Worm (Caenorhabditis elegans): Measurements from ENCODE around the gene K12H6.5.

DNA sequence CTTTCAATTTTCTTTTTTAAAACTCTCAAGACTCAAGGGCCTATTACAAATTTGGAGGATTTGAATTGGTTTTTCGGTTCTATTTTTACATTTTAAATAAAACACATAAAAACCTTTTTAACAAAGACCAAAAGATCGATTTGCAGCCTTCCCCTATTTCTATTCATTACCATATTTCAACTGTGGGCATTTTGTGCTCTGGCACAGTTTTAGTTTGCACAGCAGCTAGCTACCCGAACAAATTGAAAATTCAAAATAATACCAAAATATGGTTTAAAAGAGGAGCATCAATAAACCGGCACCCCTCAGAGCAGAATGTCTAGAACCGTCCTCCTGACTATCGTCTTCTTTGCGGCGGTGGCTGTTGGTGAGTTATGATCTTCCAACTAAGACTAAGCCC, 44.6 kb downstream of the K12H6.5 start, which contains the start of gene F08D12.2:
- TF ChIP-seq lsy-2 (tag; optimal IDR thresholded peaks at IDR 0.05) (no peak), skn-1 (tag; optimal IDR thresholded peaks at IDR 0.05) (no peak), gmeb-1 (tag; optimal IDR thresholded peaks at IDR 0.05) (no peak), nhr-11 (tag; optimal IDR thresholded peaks at IDR 0.05) (no peak), unc-39 (tag; optimal IDR thresholded peaks at IDR 0.05) (no peak), zag-1 (tag; optimal IDR thresholded peaks at IDR 0.05) (no peak), blmp-1 (tag; optimal IDR thresholded peaks at IDR 0.05; ENCODE audit: insufficient read depth) (no peak), nhr-77 (tag; optimal IDR thresholded peaks at IDR 0.05) (no peak), ztf-11 (tag; optimal IDR thresholded peaks at IDR 0.05) (no peak), sma-3 (GFP tag; optimal IDR thresholded peaks at IDR 0.05) (no peak), ama-1 (optimal IDR thresholded peaks at IDR 0.05) (no peak), ceh-16 (tag; optimal IDR thresholded peaks at IDR 0.05) (no peak), fos-1 (tag; optimal IDR thresholded peaks at IDR 0.05) (no peak), nhr-23 (tag; optimal IDR thresholded peaks at IDR 0.05) (no peak)

Data from whole organism, L2 larva.